Fruit fly (Drosophila melanogaster): ENCODE data around the gene CG12708.

The CG12708 gene

dm6 chrX:15703720-15704206 lies 28.5 kb downstream of the CG12708 start, which contains the start of the genes Pis and Hap40 (continued):
- TF ChIP-seq org-1 (GFP tag; optimal IDR thresholded peaks at IDR 0.05) (no peak), CG34422 (GFP tag; IDR thresholded peaks at IDR 0.05) (peak; percentile 61; the same call in 2 of the 3 replicates), CG12219 (GFP tag; optimal IDR thresholded peaks at IDR 0.05) (peak; percentile 43), zen2 (GFP tag; IDR thresholded peaks at IDR 0.05; ENCODE audit: partially characterized antibody) (no peak), Atf6 (GFP tag; IDR thresholded peaks at IDR 0.05) (peak; percentile 45; the same call in 1 of the 2 replicates), ap (GFP tag; IDR thresholded peaks at IDR 0.05) (peak; percentile 47), CG18011 (GFP tag; optimal IDR thresholded peaks at IDR 0.05) (no peak), HLH3B (GFP tag; IDR thresholded peaks at IDR 0.05) (peak; percentile 49; the same call in 1 of the 2 replicates), sim (GFP tag; IDR thresholded peaks at IDR 0.05) (no peak), CG7271 (tag; optimal IDR thresholded peaks at IDR 0.05) (no peak), maf-S (GFP tag; optimal IDR thresholded peaks at IDR 0.05) (peak; percentile 0), D (optimal IDR thresholded peaks at IDR 0.05) (no peak), D (GFP tag; optimal IDR thresholded peaks at IDR 0.05) (peak; percentile 29), CG10654 (GFP tag; optimal IDR thresholded peaks at IDR 0.05) (peak; percentile 41), fu2 (GFP tag; optimal IDR thresholded peaks at IDR 0.05) (peak; percentile 60), Abd-B (GFP tag; optimal IDR thresholded peaks at IDR 0.05) (peak; percentile 89), Lpt (GFP tag; optimal IDR thresholded peaks at IDR 0.05) (no peak), mam (GFP tag; optimal IDR thresholded peaks at IDR 0.05) (peak; percentile 68), CG1647 (GFP tag; optimal IDR thresholded peaks at IDR 0.05) (peak; percentile 48), ATbp (GFP tag; optimal IDR thresholded peaks at IDR 0.05) (peak; percentile 4), CG12155 (GFP tag; optimal IDR thresholded peaks at IDR 0.05) (peak; percentile 71), eyg (GFP tag; optimal IDR thresholded peaks at IDR 0.05) (no peak), CG8388 (GFP tag; optimal IDR thresholded peaks at IDR 0.05) (peak; percentile 56), CG15696 (tag; optimal IDR thresholded peaks at IDR 0.05) (peak; percentile 77), HmgZ (tag; optimal IDR thresholded peaks at IDR 0.05) (peak; percentile 69), CG14860 (GFP tag; IDR thresholded peaks at IDR 0.05; ENCODE audit: partially characterized antibody) (no peak), cas (GFP tag; IDR thresholded peaks at IDR 0.05) (peak; percentile 51; the same call in 1 of the 2 replicates), chn (GFP tag; optimal IDR thresholded peaks at IDR 0.05) (peak; percentile 69), zf30C (GFP tag; optimal IDR thresholded peaks at IDR 0.05) (peak; percentile 0), odd (GFP tag; optimal IDR thresholded peaks at IDR 0.05) (no peak), MESR4 (GFP tag; optimal IDR thresholded peaks at IDR 0.05) (no peak), zfh1 (GFP tag; IDR thresholded peaks at IDR 0.05) (peak; percentile 67; the same call in 2 of the 3 replicates), CG13424 (tag; optimal IDR thresholded peaks at IDR 0.05) (peak; percentile 82), CkIIα-i1 (GFP tag; IDR thresholded peaks at IDR 0.05) (no peak), nerfin-2 (GFP tag; IDR thresholded peaks at IDR 0.05; ENCODE audit: partially characterized antibody) (no peak), Fer3 (tag; optimal IDR thresholded peaks at IDR 0.05) (peak; percentile 66), Hsf (GFP tag; optimal IDR thresholded peaks at IDR 0.05) (peak; percentile 77), CG3065 (GFP tag; optimal IDR thresholded peaks at IDR 0.05) (peak; percentile 17), CG6254 (GFP tag; optimal IDR thresholded peaks at IDR 0.05) (no peak), D19A (tag; optimal IDR thresholded peaks at IDR 0.05) (peak; percentile 51), grn (GFP tag; optimal IDR thresholded peaks at IDR 0.05) (no peak), CG33557 (GFP tag; optimal IDR thresholded peaks at IDR 0.05) (peak; percentile 50), Meics (GFP tag; optimal IDR thresholded peaks at IDR 0.05) (peak; percentile 67), Ets65A (GFP tag) (peak; percentile 95), CG13894 (tag; optimal IDR thresholded peaks at IDR 0.05) (peak; percentile 74), knrl (GFP tag; IDR thresholded peaks at IDR 0.05; ENCODE audit: partially characterized antibody) (no peak), CG12744 (GFP tag; optimal IDR thresholded peaks at IDR 0.05) (peak; percentile 6), Dip2 (GFP tag; IDR thresholded peaks at IDR 0.05) (no peak), luna (GFP tag; optimal IDR thresholded peaks at IDR 0.05) (no peak), CG15514 (GFP tag; optimal IDR thresholded peaks at IDR 0.05) (peak; percentile 47), yki (optimal IDR thresholded peaks at IDR 0.05) (no peak)
